Worm (Caenorhabditis elegans): ENCODE results near the gene C25G6.3.

DNA sequence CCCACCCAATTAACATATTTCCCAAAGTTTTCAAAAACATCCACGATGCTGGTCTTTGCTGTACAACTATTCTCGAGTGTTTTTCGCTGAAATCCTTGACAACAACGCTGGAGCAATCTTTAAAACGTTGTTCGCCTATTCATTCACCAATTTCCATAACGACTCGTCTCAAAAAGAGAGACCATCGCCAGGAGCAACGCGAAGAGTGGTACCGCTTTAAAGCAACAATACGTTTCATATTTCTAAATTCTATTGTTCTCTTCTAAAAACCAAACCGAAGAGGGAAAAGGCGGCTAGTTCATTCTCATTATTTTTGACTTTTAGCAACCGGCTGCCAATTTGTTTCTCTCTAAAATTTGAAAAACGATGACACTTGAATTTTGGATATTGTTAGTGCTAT is 31.9 kb upstream of the C25G6.3 start, which contains the start of gene C25G6.1:
- TF ChIP-seq unc-130 (tag; optimal IDR thresholded peaks at IDR 0.05) (no peak), ztf-4 (tag; optimal IDR thresholded peaks at IDR 0.05) (no peak), ama-1 (optimal IDR thresholded peaks at IDR 0.05) (no peak)

Measured in whole organism, L1 larva.